Worm (Caenorhabditis elegans) whole organism, midembryonic: ENCODE results near the gene bath-39.
"Not testable (repeated sequence)": the region's sequence is repeated elsewhere in the genome, so short reads cannot be mapped to it uniquely, and the experiment has no call there.

Source experiments
- T22C8.4 ChIP-seq: fragments of 200-800 bp; sonication (Bioruptor generic); IDR thresholded peaks from 2 replicates; pipeline ENCODE4 v1.3.6; 2022; ENCODE audit warnings: missing genetic modification characterization, missing compliant biosample characterization
- cog-1 ChIP-seq: sonication (generic microtip); optimal IDR thresholded peaks from 2 replicates; lab custom pipeline; 2016; ENCODE audit warnings: missing genetic modification characterization, missing compliant biosample characterization
- flt-1 ChIP-seq: fragments of 200-800 bp; sonication (Bioruptor generic); IDR thresholded peaks from 2 replicates; pipeline ENCODE4 v1.3.6; 2022; ENCODE audit warnings: missing genetic modification characterization, missing compliant biosample characterization
- klf-2 ChIP-seq: fragments of 200-800 bp; sonication (Bioruptor generic); conservative IDR thresholded peaks from 2 replicates; pipeline ENCODE4 v1.3.6; 2022; ENCODE audit warnings: missing genetic modification reagents, missing genetic modification characterization, missing compliant biosample characterization
- med-1 ChIP-seq: sonication (generic microtip); optimal IDR thresholded peaks from 2 replicates; lab custom pipeline; 2017; ENCODE audit warnings: missing genetic modification characterization, mild to moderate bottlenecking, missing compliant biosample characterization, antibody characterized with exemption, missing genetic modification reagents; ENCODE audit not compliant: insufficient read depth
- ref-1 ChIP-seq: fragments of 200-800 bp; sonication (Bioruptor generic); conservative IDR thresholded peaks from 2 replicates; pipeline ENCODE4 v1.3.6; 2022; ENCODE audit warnings: missing genetic modification reagents, missing genetic modification characterization, missing compliant biosample characterization
- tab-1 ChIP-seq: fragments of 200-800 bp; sonication (Bioruptor generic); IDR thresholded peaks from 2 replicates; pipeline ENCODE4 v1.3.6; 2022; ENCODE audit warnings: missing genetic modification characterization, missing compliant biosample characterization
- ztf-23 ChIP-seq: fragments of 200-800 bp; sonication (Bioruptor generic); IDR thresholded peaks from 2 replicates; pipeline ENCODE4 v1.3.6; 2022; ENCODE audit warnings: missing genetic modification reagents, missing genetic modification characterization, missing compliant biosample characterization
- ztf-29 ChIP-seq: fragments of 200-800 bp; sonication (Bioruptor generic); IDR thresholded peaks from 2 replicates; pipeline ENCODE4 v1.3.6; 2022; ENCODE audit warnings: missing genetic modification reagents, missing genetic modification characterization, missing compliant biosample characterization

Gene bath-39

ce11 chrV:13443535-13443934 is 15.7 kb upstream of the bath-39 start, which contains the start of gene Y2H9A.6:
Gene Y2H9A.6, plus strand, starts transcription at chrV:13443835.
- TF ChIP-seq med-1 (GFP tag; lab: Kevin White, UChicago); cog-1 (tag; lab: Kevin White, UChicago); ref-1 (GFP tag; lab: Robert Waterston, UW): not testable (repeated sequence)

- no peak for TF ChIP-seq klf-2 (GFP tag; lab: Robert Waterston, UW)
- TF ChIP-seq ztf-23 (GFP tag; lab: Robert Waterston, UW) = no peak
- TF ChIP-seq ref-1 (GFP tag; lab: Robert Waterston, UW) = no peak
- TF ChIP-seq ztf-29 (GFP tag; lab: Robert Waterston, UW) = no peak
- TF ChIP-seq tab-1 (GFP tag; lab: Robert Waterston, UW) = no peak
- TF ChIP-seq flt-1 = no peak
- TF ChIP-seq cog-1 (tag; lab: Kevin White, UChicago) = no peak
- no peak for TF ChIP-seq med-1 (GFP tag; lab: Kevin White, UChicago)
- no peak for TF ChIP-seq T22C8.4 (GFP tag; lab: Robert Waterston, UW)
Measured at ce11 chrV:13445229-13445949, 13.9 kb upstream of the bath-39 start, which contains the start of gene Y2H9A.4. Gene Y2H9A.4, plus strand, starts transcription at chrV:13445899.

ce11 chrV:13453334-13453733 is 5.9 kb upstream of the bath-39 start, which contains the start of gene lurp-2:
Gene lurp-2, plus strand, starts transcription at chrV:13453634.
- TF ChIP-seq T22C8.4 (GFP tag; lab: Robert Waterston, UW) = no peak
- no peak for TF ChIP-seq ztf-23 (GFP tag; lab: Robert Waterston, UW)
- no peak for TF ChIP-seq tab-1 (GFP tag; lab: Robert Waterston, UW)
- no peak for TF ChIP-seq flt-1
- TF ChIP-seq cog-1 (tag; lab: Kevin White, UChicago) = no peak
- TF ChIP-seq ref-1 (GFP tag; lab: Robert Waterston, UW) = no peak

- TF ChIP-seq ztf-29 (GFP tag; lab: Robert Waterston, UW) = no peak
- no peak for TF ChIP-seq tab-1 (GFP tag; lab: Robert Waterston, UW)
Measured at ce11 chrV:13455448-13455847, 3.8 kb upstream of the bath-39 start, which contains the start of gene lurp-3. Gene lurp-3, plus strand, starts transcription at chrV:13455748.

ce11 chrV:13457858-13458257 is 1.4 kb upstream of the bath-39 start, which contains the start of gene F25H9.2:
Gene F25H9.2, plus strand, starts transcription at chrV:13458083.
- TF ChIP-seq ref-1 (GFP tag; lab: Robert Waterston, UW) (no peak), cog-1 (tag; lab: Kevin White, UChicago) (no peak), klf-2 (GFP tag; lab: Robert Waterston, UW) (no peak)

- TF ChIP-seq ztf-23 (GFP tag; lab: Robert Waterston, UW) (no peak), ref-1 (GFP tag; lab: Robert Waterston, UW) (no peak), med-1 (GFP tag; lab: Kevin White, UChicago) (no peak), tab-1 (GFP tag; lab: Robert Waterston, UW) (no peak), ztf-29 (GFP tag; lab: Robert Waterston, UW) (no peak), flt-1 (no peak), T22C8.4 (GFP tag; lab: Robert Waterston, UW) (no peak), cog-1 (tag; lab: Kevin White, UChicago) (no peak), klf-2 (GFP tag; lab: Robert Waterston, UW) (no peak)
Measured at ce11 chrV:13462974-13463373, 3.7 kb downstream of the bath-39 start, which contains the start of gene frm-10. Gene frm-10, plus strand, starts transcription at chrV:13463207.

- no peak for TF ChIP-seq med-1 (GFP tag; lab: Kevin White, UChicago)
- TF ChIP-seq tab-1 (GFP tag; lab: Robert Waterston, UW) = no peak
- no peak for TF ChIP-seq ztf-29 (GFP tag; lab: Robert Waterston, UW)
- TF ChIP-seq klf-2 (GFP tag; lab: Robert Waterston, UW) = no peak
- TF ChIP-seq ztf-23 (GFP tag; lab: Robert Waterston, UW) = no peak
- TF ChIP-seq ref-1 (GFP tag; lab: Robert Waterston, UW) = no peak
- no peak for TF ChIP-seq cog-1 (tag; lab: Kevin White, UChicago)
- no peak for TF ChIP-seq T22C8.4 (GFP tag; lab: Robert Waterston, UW)
- no peak for TF ChIP-seq flt-1
Measured at ce11 chrV:13464123-13464522, 4.9 kb downstream of the bath-39 start.

ce11 chrV:13468190-13468765 is 9.0 kb downstream of the bath-39 start, which contains the start of the genes F25H9.6 and F25H9.7:
Gene F25H9.6, minus strand, starts transcription at chrV:13468361.
Gene F25H9.7, plus strand, starts transcription at chrV:13468376.
- TF ChIP-seq cog-1 (tag; lab: Kevin White, UChicago) = peak; percentile 31
- TF ChIP-seq flt-1 = peak; percentile 65; the same call in 1 of the 2 replicates
- TF ChIP-seq ztf-23 (GFP tag; lab: Robert Waterston, UW) = peak; percentile 76; the same call in 1 of the 2 replicates
- no peak for TF ChIP-seq klf-2 (GFP tag; lab: Robert Waterston, UW)
- TF ChIP-seq ref-1 (GFP tag; lab: Robert Waterston, UW) = no peak

ce11 chrV:13472062-13472461 is 12.8 kb downstream of the bath-39 start:
- no peak for TF ChIP-seq T22C8.4 (GFP tag; lab: Robert Waterston, UW)
- no peak for TF ChIP-seq med-1 (GFP tag; lab: Kevin White, UChicago)
- no peak for TF ChIP-seq ref-1 (GFP tag; lab: Robert Waterston, UW)
- no peak for TF ChIP-seq flt-1
